Worm (Caenorhabditis elegans) whole organism, late embryonic: ENCODE measurements around the gene frpr-18.

Experiments used
- C08G9.2 ChIP-seq: sonication (generic microtip); optimal IDR thresholded peaks from 2 replicates; lab custom pipeline; 2016; ENCODE audit warnings: mild to moderate bottlenecking, missing genetic modification characterization, moderate library complexity, missing compliant biosample characterization
- F13H6.1 ChIP-seq: sonication (generic microtip); optimal IDR thresholded peaks from 2 replicates; lab custom pipeline; 2016; ENCODE audit warnings: missing genetic modification characterization, missing compliant biosample characterization
- K02D7.2 ChIP-seq: sonication (generic microtip); optimal IDR thresholded peaks from 2 replicates; lab custom pipeline; 2017; ENCODE audit warnings: mild to moderate bottlenecking, missing genetic modification characterization, missing compliant biosample characterization
- T23F11.4 ChIP-seq: fragments of 200-800 bp; sonication (Bioruptor generic); optimal IDR thresholded peaks from 2 replicates; lab custom pipeline; 2018; ENCODE audit warnings: mild to moderate bottlenecking, missing genetic modification characterization, missing compliant biosample characterization
- Y22D7AL.16 ChIP-seq: sonication (generic microtip); optimal IDR thresholded peaks from 2 replicates; lab custom pipeline; 2016; ENCODE audit warnings: missing genetic modification characterization, missing compliant biosample characterization
- ama-1 ChIP-seq: fragments of 150-350 bp; optimal IDR thresholded peaks from 2 replicates; lab custom pipeline; 2014
- ceh-18 ChIP-seq: sonication (generic microtip); optimal IDR thresholded peaks from 2 replicates; lab custom pipeline; 2016; ENCODE audit warnings: missing genetic modification characterization, missing compliant biosample characterization
- ceh-30 ChIP-seq: fragments of 150-350 bp; optimal IDR thresholded peaks from 2 replicates; lab custom pipeline; 2014; ENCODE audit warnings: missing biosample characterization, missing genetic modification characterization
- ceh-31 ChIP-seq: sonication (generic microtip); optimal IDR thresholded peaks from 2 replicates; lab custom pipeline; 2016; ENCODE audit warnings: missing genetic modification characterization, missing compliant biosample characterization
- ceh-45 ChIP-seq: fragments of 200-800 bp; sonication (Bioruptor generic); IDR thresholded peaks from 2 replicates; pipeline ENCODE4 v1.3.6; 2022; ENCODE audit warnings: missing genetic modification reagents, missing genetic modification characterization, missing compliant biosample characterization
- ceh-6 ChIP-seq: fragments of 200-800 bp; sonication (Bioruptor generic); optimal IDR thresholded peaks from 2 replicates; lab custom pipeline; 2018; ENCODE audit warnings: mild to moderate bottlenecking, missing genetic modification characterization, missing compliant biosample characterization
- dmd-4 ChIP-seq: sonication (generic microtip); optimal IDR thresholded peaks from 2 replicates; lab custom pipeline; 2016; ENCODE audit warnings: borderline replicate concordance, missing genetic modification characterization, missing compliant biosample characterization
- dve-1 ChIP-seq: sonication (generic microtip); optimal IDR thresholded peaks from 2 replicates; lab custom pipeline; 2017; ENCODE audit warnings: antibody characterized with exemption, mild to moderate bottlenecking, missing genetic modification characterization, missing compliant biosample characterization
- elt-2 ChIP-seq: sonication (generic microtip); optimal IDR thresholded peaks from 2 replicates; lab custom pipeline; 2016; ENCODE audit warnings: missing genetic modification reagents, missing genetic modification characterization, missing compliant biosample characterization
- ets-4 ChIP-seq: sonication (generic microtip); optimal IDR thresholded peaks from 2 replicates; lab custom pipeline; 2016; ENCODE audit warnings: missing genetic modification characterization, missing compliant biosample characterization
- eyg-1 ChIP-seq: sonication (generic microtip); optimal IDR thresholded peaks from 2 replicates; lab custom pipeline; 2016; ENCODE audit warnings: missing genotype, missing genetic modification characterization, missing compliant biosample characterization
- fax-1 ChIP-seq: sonication (generic microtip); optimal IDR thresholded peaks from 2 replicates; lab custom pipeline; 2016; ENCODE audit warnings: missing genotype, missing genetic modification characterization, missing compliant biosample characterization
- fkh-10 ChIP-seq: fragments of 150-350 bp; optimal IDR thresholded peaks from 2 replicates; lab custom pipeline; 2014; ENCODE audit warnings: missing biosample characterization, missing genetic modification reagents, missing genetic modification characterization
- fkh-6 ChIP-seq: sonication (generic microtip); optimal IDR thresholded peaks from 2 replicates; lab custom pipeline; 2016; ENCODE audit warnings: missing genetic modification characterization, missing compliant biosample characterization
- gmeb-2 ChIP-seq: sonication (generic microtip); optimal IDR thresholded peaks from 2 replicates; lab custom pipeline; 2016; ENCODE audit warnings: missing genetic modification characterization, inconsistent platforms, missing compliant biosample characterization
- hlh-13 ChIP-seq: fragments of 200-800 bp; sonication (Bioruptor generic); optimal IDR thresholded peaks from 2 replicates; lab custom pipeline; 2018; ENCODE audit warnings: mild to moderate bottlenecking, missing genetic modification characterization, missing compliant biosample characterization
- hlh-15 ChIP-seq: sonication (generic microtip); optimal IDR thresholded peaks from 2 replicates; lab custom pipeline; 2016; ENCODE audit warnings: missing genetic modification characterization, missing compliant biosample characterization
- hlh-6 ChIP-seq: sonication (generic microtip); optimal IDR thresholded peaks from 2 replicates; lab custom pipeline; 2016; ENCODE audit warnings: missing genotype, missing genetic modification characterization, missing compliant biosample characterization
- hlh-8 ChIP-seq: sonication (generic microtip); optimal IDR thresholded peaks from 2 replicates; lab custom pipeline; 2016; ENCODE audit warnings: missing genotype, missing genetic modification characterization, missing compliant biosample characterization
- lim-6 ChIP-seq: sonication (generic microtip); optimal IDR thresholded peaks from 2 replicates; lab custom pipeline; 2016; ENCODE audit warnings: missing genetic modification characterization, missing compliant biosample characterization
- lin-11 ChIP-seq: fragments of 200-800 bp; sonication (Bioruptor generic); optimal IDR thresholded peaks from 2 replicates; lab custom pipeline; 2018; ENCODE audit warnings: mild to moderate bottlenecking, missing genetic modification characterization, missing compliant biosample characterization
- nfya-1 ChIP-seq: sonication (generic microtip); optimal IDR thresholded peaks from 2 replicates; lab custom pipeline; 2017; ENCODE audit warnings: missing genetic modification characterization, mild to moderate bottlenecking, missing compliant biosample characterization, antibody characterized with exemption, moderate library complexity
- nhr-11 ChIP-seq: fragments of 150-350 bp; optimal IDR thresholded peaks from 2 replicates; lab custom pipeline; 2014; ENCODE audit warnings: missing biosample characterization, missing genetic modification characterization
- nhr-232 ChIP-seq: sonication (generic microtip); optimal IDR thresholded peaks from 2 replicates; lab custom pipeline; 2016; ENCODE audit warnings: missing genetic modification characterization, missing compliant biosample characterization
- odd-2 ChIP-seq: sonication (generic microtip); optimal IDR thresholded peaks from 2 replicates; lab custom pipeline; 2017; ENCODE audit warnings: antibody characterized with exemption, mild to moderate bottlenecking, missing genetic modification characterization, missing compliant biosample characterization
- pag-3 ChIP-seq: sonication (generic microtip); optimal IDR thresholded peaks from 2 replicates; lab custom pipeline; 2016; ENCODE audit warnings: missing compliant biosample characterization, missing genetic modification characterization, borderline replicate concordance
- pat-9 ChIP-seq: fragments of 200-800 bp; sonication (Bioruptor generic); optimal IDR thresholded peaks from 2 replicates; lab custom pipeline; 2018; ENCODE audit warnings: mild to moderate bottlenecking, missing genetic modification characterization, moderate library complexity, missing compliant biosample characterization
- pax-1 ChIP-seq: fragments of 150-350 bp; optimal IDR thresholded peaks from 2 replicates; lab custom pipeline; 2014; ENCODE audit warnings: missing biosample characterization, missing genetic modification characterization
- pha-2 ChIP-seq: sonication (generic microtip); optimal IDR thresholded peaks from 2 replicates; lab custom pipeline; 2017; ENCODE audit warnings: mild to moderate bottlenecking, missing genetic modification characterization, missing compliant biosample characterization
- pha-4 ChIP-seq: fragments of 150-350 bp; optimal IDR thresholded peaks from 2 replicates; lab custom pipeline; 2018; ENCODE audit warnings: missing biosample characterization, missing genetic modification reagents, missing genetic modification characterization
- pqm-1 ChIP-seq: sonication (generic microtip); optimal IDR thresholded peaks from 2 replicates; lab custom pipeline; 2016; ENCODE audit warnings: missing genetic modification characterization, missing compliant biosample characterization
- pros-1 ChIP-seq: fragments of 150-350 bp; optimal IDR thresholded peaks from 2 replicates; lab custom pipeline; 2014; ENCODE audit warnings: missing biosample characterization, missing genetic modification reagents, missing genetic modification characterization
- ref-2 ChIP-seq: sonication (generic microtip); optimal IDR thresholded peaks from 2 replicates; lab custom pipeline; 2016; ENCODE audit warnings: missing genetic modification characterization, missing compliant biosample characterization
- rnt-1 ChIP-seq: sonication (generic microtip); optimal IDR thresholded peaks from 2 replicates; lab custom pipeline; 2016; ENCODE audit warnings: missing genetic modification characterization, missing compliant biosample characterization
- sdc-2 ChIP-seq: sonication (generic microtip); optimal IDR thresholded peaks from 2 replicates; lab custom pipeline; 2016; ENCODE audit warnings: missing genotype, missing genetic modification characterization, missing compliant biosample characterization
- sox-2 ChIP-seq: fragments of 200-800 bp; sonication (Bioruptor generic); IDR thresholded peaks from 2 replicates; pipeline ENCODE4 v1.3.6; 2022; ENCODE audit warnings: missing genetic modification reagents, missing genetic modification characterization, missing compliant biosample characterization
- tbx-2 ChIP-seq: sonication (generic microtip); optimal IDR thresholded peaks from 2 replicates; lab custom pipeline; 2016; ENCODE audit warnings: missing genetic modification characterization, missing compliant biosample characterization
- ttx-3 ChIP-seq: sonication (generic microtip); optimal IDR thresholded peaks from 2 replicates; lab custom pipeline; 2016; ENCODE audit warnings: missing genetic modification reagents, missing genetic modification characterization, missing compliant biosample characterization
- unc-3 ChIP-seq, 2 experiments: fragments of 200-800 bp in 1 of 2; sonication (Bioruptor generic) in 1 of 2; sonication (generic microtip) in 1 of 2; conservative IDR thresholded peaks in 1 of 2; optimal IDR thresholded peaks in 1 of 2; 2 replicates each; pipeline versions ENCODE4 v1.3.6 to Lab custom; 2016 to 2022; ENCODE audit warnings: missing compliant biosample characterization in 2 of 2, missing genetic modification characterization in 2 of 2, missing genetic modification reagents in 1 of 2
- unc-42 ChIP-seq: sonication (generic microtip); optimal IDR thresholded peaks from 2 replicates; lab custom pipeline; 2016; ENCODE audit warnings: missing genotype, missing genetic modification characterization, missing compliant biosample characterization
- unc-55 ChIP-seq: sonication (generic microtip); optimal IDR thresholded peaks from 2 replicates; lab custom pipeline; 2017; ENCODE audit warnings: missing biosample characterization, missing genetic modification reagents, missing genetic modification characterization
- unc-86 ChIP-seq: sonication (generic microtip); optimal IDR thresholded peaks from 2 replicates; lab custom pipeline; 2016; ENCODE audit warnings: missing genetic modification characterization, missing compliant biosample characterization
- ztf-16 ChIP-seq: sonication (generic microtip); optimal IDR thresholded peaks from 2 replicates; lab custom pipeline; 2017; ENCODE audit warnings: missing genetic modification characterization, missing compliant biosample characterization

frpr-18 gene

DNA sequence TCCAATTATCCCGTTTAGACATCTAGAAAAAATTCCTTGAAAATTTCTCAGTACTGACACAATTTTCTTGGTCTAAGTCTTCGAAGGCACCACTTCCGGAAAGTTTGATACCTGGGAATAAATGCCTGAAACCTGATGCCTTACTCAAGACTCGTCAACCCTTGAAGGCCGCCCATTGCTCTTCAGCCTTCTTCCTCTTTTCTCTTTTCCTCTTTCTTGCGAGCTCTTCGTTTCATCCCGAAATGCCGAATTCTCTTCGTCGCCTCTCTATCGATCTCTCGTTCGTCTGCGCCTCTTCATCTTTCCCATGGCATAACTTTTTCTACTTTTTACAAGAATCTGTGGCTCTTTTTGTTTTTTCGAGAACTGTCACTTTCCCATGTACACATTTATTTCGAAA is 23.6 kb downstream of the frpr-18 start (continued):
- TF ChIP-seq lin-11 (tag; lab: Kevin White, UChicago) (no peak), sox-2 (no peak), pros-1 (tag; lab: Kevin White, UChicago) (no peak), nhr-11 (no peak), gmeb-2 (tag; lab: Kevin White, UChicago) (no peak), ets-4 (tag; lab: Kevin White, UChicago) (no peak), ceh-6 (GFP tag; lab: Kevin White, UChicago) (no peak), pha-2 (tag; lab: Kevin White, UChicago) (no peak), pag-3 (tag; lab: Kevin White, UChicago) (no peak), F13H6.1 (tag; lab: Kevin White, UChicago) (no peak), fkh-10 (no peak), tbx-2 (tag; lab: Kevin White, UChicago) (peak; percentile 10), ztf-16 (tag; lab: Kevin White, UChicago) (no peak), hlh-13 (no peak), hlh-8 (tag; lab: Kevin White, UChicago) (no peak), Y22D7AL.16 (tag; lab: Kevin White, UChicago) (no peak), K02D7.2 (tag; lab: Kevin White, UChicago) (no peak), hlh-6 (tag; lab: Kevin White, UChicago) (no peak), lim-6 (tag; lab: Kevin White, UChicago) (no peak), sdc-2 (tag; lab: Kevin White, UChicago) (no peak), rnt-1 (tag; lab: Kevin White, UChicago) (no peak), pha-4 (no peak), dmd-4 (tag; lab: Kevin White, UChicago) (no peak), ceh-30 (tag; lab: Kevin White, UChicago) (no peak), ttx-3 (tag; lab: Kevin White, UChicago) (no peak), ref-2 (tag; lab: Kevin White, UChicago) (no peak), unc-3 (GFP tag; conservative IDR thresholded peaks at IDR 0.05; lab: Robert Waterston, UW) (no peak), unc-3 (tag; optimal IDR thresholded peaks at IDR 0.05; lab: Kevin White, UChicago) (no peak), unc-55 (no peak), eyg-1 (tag; lab: Kevin White, UChicago) (no peak), pqm-1 (tag; lab: Kevin White, UChicago) (no peak), nhr-232 (no peak), fax-1 (tag; lab: Kevin White, UChicago) (no peak), ceh-45 (GFP tag; lab: Robert Waterston, UW) (no peak), T23F11.4 (GFP tag; lab: Kevin White, UChicago) (no peak)
- TF ChIP-seq, all 69 proteins: peak for 7

DNA sequence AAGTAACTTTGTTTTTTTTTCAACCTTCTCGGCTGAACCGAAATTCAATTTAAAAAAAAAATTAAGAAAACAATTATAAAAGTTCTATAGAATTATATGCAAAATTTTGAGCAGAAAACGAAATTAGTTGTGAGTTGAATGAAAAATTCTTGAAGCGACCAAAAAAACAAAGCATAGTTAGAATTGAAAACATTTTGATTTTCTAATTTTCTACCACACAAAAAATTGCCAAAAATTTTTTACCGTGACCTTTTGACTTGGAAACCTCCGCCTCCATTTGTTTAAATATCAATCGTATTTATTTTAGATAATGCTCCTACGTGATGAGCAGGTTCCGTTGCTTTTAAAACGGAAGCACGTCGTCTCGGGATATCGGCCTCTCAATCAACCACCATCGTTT is 24.7 kb downstream of the frpr-18 start, which contains the start of gene K11C4.2:
Gene K11C4.2 (plus strand): TSS at position 301 of the 400 bp plus-strand sequence.
- TF ChIP-seq pax-1 (tag; lab: Kevin White, UChicago) (no peak), pat-9 (tag; lab: Kevin White, UChicago) (no peak), K02D7.2 (tag; lab: Kevin White, UChicago) (no peak), ceh-6 (GFP tag; lab: Kevin White, UChicago) (no peak), Y22D7AL.16 (tag; lab: Kevin White, UChicago) (no peak), odd-2 (no peak)

DNA sequence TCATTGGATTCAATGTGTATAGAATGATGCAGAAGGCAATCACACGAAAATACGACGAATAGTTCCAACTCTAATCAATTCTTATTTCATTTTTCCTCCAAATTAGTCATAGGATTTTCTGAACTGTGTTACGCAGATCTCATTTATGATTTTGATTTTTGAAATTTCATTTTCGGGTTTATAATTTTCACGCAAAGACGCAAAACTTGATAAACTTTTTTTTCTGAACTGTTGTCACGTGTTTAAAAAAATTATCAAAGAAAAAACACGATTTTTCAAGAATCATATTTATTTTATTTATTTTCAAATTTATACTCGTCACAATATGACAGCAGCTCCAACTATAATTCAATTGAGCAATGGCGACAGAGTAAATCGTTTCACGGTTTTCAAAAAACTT is 26.6 kb downstream of the frpr-18 start, which contains the start of gene K11C4.1:
Gene K11C4.1 (plus strand): TSS at position 301 of the 400 bp plus-strand sequence.
- no peak for TF ChIP-seq unc-3 (GFP tag; conservative IDR thresholded peaks at IDR 0.05; lab: Robert Waterston, UW)
- TF ChIP-seq unc-3 (tag; optimal IDR thresholded peaks at IDR 0.05; lab: Kevin White, UChicago): no peak
- TF ChIP-seq unc-55: no peak
- no peak for TF ChIP-seq ama-1
- TF ChIP-seq hlh-6 (tag; lab: Kevin White, UChicago): no peak
- no peak for TF ChIP-seq unc-42 (tag; lab: Kevin White, UChicago)
- TF ChIP-seq dve-1 (tag; lab: Kevin White, UChicago): no peak
- no peak for TF ChIP-seq hlh-8 (tag; lab: Kevin White, UChicago)
- TF ChIP-seq ceh-6 (GFP tag; lab: Kevin White, UChicago): no peak
- TF ChIP-seq unc-86 (tag; lab: Kevin White, UChicago): no peak
- no peak for TF ChIP-seq ceh-45 (GFP tag; lab: Robert Waterston, UW)
- TF ChIP-seq ceh-18: no peak
- no peak for TF ChIP-seq hlh-15 (tag; lab: Kevin White, UChicago)
- no peak for TF ChIP-seq fkh-6 (tag; lab: Kevin White, UChicago)
- TF ChIP-seq elt-2: no peak
- TF ChIP-seq C08G9.2: no peak
- no peak for TF ChIP-seq eyg-1 (tag; lab: Kevin White, UChicago)
- TF ChIP-seq dmd-4 (tag; lab: Kevin White, UChicago): no peak
- TF ChIP-seq nfya-1 (tag; lab: Kevin White, UChicago): no peak
- TF ChIP-seq ceh-31: no peak
